Worm (Caenorhabditis elegans): ENCODE results near the gene lgc-49.
A peak's percentile ranks its signal among the peaks of the same experiment; 100 is the strongest.

The lgc-49 gene

ce11 chrV:11174663-11175062 lies 16.4 kb upstream of the lgc-49 start:
- TF ChIP-seq unc-62 (GFP tag; optimal IDR thresholded peaks at IDR 0.05), result no peak
- no peak for TF ChIP-seq zip-4 (GFP tag; optimal IDR thresholded peaks at IDR 0.05)
- peak; percentile 41 for TF ChIP-seq nhr-19 (GFP tag; conservative IDR thresholded peaks at IDR 0.05)
- peak; percentile 61 for TF ChIP-seq rnt-1 (tag; optimal IDR thresholded peaks at IDR 0.05)
- TF ChIP-seq fkh-10 (GFP tag; optimal IDR thresholded peaks at IDR 0.05), result no peak
- TF ChIP-seq sptf-1 (tag; optimal IDR thresholded peaks at IDR 0.05), result no peak
- TF ChIP-seq vab-15 (tag; optimal IDR thresholded peaks at IDR 0.05), result no peak
- no peak for TF ChIP-seq Y116A8C.19 (tag; optimal IDR thresholded peaks at IDR 0.05; ENCODE audit: borderline replicate concordance)
- TF ChIP-seq zag-1 (tag; optimal IDR thresholded peaks at IDR 0.05), result no peak
- TF ChIP-seq C16A3.4 (tag; optimal IDR thresholded peaks at IDR 0.05), result no peak
- no peak for TF ChIP-seq nhr-84 (tag; optimal IDR thresholded peaks at IDR 0.05)
- TF ChIP-seq fkh-8 (tag; optimal IDR thresholded peaks at IDR 0.05), result no peak
- TF ChIP-seq aly-2 (tag; optimal IDR thresholded peaks at IDR 0.05), result no peak
- no peak for TF ChIP-seq ceh-63 (GFP tag; optimal IDR thresholded peaks at IDR 0.05)
- TF ChIP-seq lin-14 (GFP tag; optimal IDR thresholded peaks at IDR 0.05), result peak; percentile 34
- TF ChIP-seq snu-23 (GFP tag; optimal IDR thresholded peaks at IDR 0.05), result peak; percentile 53
- TF ChIP-seq ceh-88 (GFP tag; IDR thresholded peaks at IDR 0.05), result no peak
- no peak for TF ChIP-seq nhr-12 (tag; optimal IDR thresholded peaks at IDR 0.05)
- peak in 1 of 2 experiments; percentile 2 for TF ChIP-seq efl-1 (optimal IDR thresholded peaks at IDR 0.05)
- TF ChIP-seq efl-1 (GFP tag; optimal IDR thresholded peaks at IDR 0.05 in 1 of 2), result peak in 1 of 2 experiments; percentile 94
- no peak for TF ChIP-seq C04F5.9 (tag; optimal IDR thresholded peaks at IDR 0.05)
- no peak for TF ChIP-seq skn-1 (tag; optimal IDR thresholded peaks at IDR 0.05)
- TF ChIP-seq hlh-17 (GFP tag; optimal IDR thresholded peaks at IDR 0.05; ENCODE audit: borderline replicate concordance), result no peak
- TF ChIP-seq snpc-4 (tag; optimal IDR thresholded peaks at IDR 0.05), result peak; percentile 93
- TF ChIP-seq tbx-2 (tag; optimal IDR thresholded peaks at IDR 0.05), result no peak
- peak; percentile 25 for TF ChIP-seq nhr-47 (tag; optimal IDR thresholded peaks at IDR 0.05)
- no peak for TF ChIP-seq ets-5 (GFP tag; IDR thresholded peaks at IDR 0.05)
- no peak for TF ChIP-seq ztf-4 (tag; optimal IDR thresholded peaks at IDR 0.05)
- TF ChIP-seq hlh-4 (tag; optimal IDR thresholded peaks at IDR 0.05), result no peak
- TF ChIP-seq nhr-77 (tag; optimal IDR thresholded peaks at IDR 0.05), result no peak
- no peak for TF ChIP-seq egl-13 (tag; optimal IDR thresholded peaks at IDR 0.05)
- TF ChIP-seq alr-1 (tag; optimal IDR thresholded peaks at IDR 0.05; ENCODE audit: borderline replicate concordance), result no peak
- peak; percentile 44 for TF ChIP-seq nhr-71 (tag; optimal IDR thresholded peaks at IDR 0.05)
- TF ChIP-seq fos-1 (tag; optimal IDR thresholded peaks at IDR 0.05), result no peak
- TF ChIP-seq egl-27 (tag; optimal IDR thresholded peaks at IDR 0.05), result no peak
- TF ChIP-seq unc-30 (tag; optimal IDR thresholded peaks at IDR 0.05), result no peak
- TF ChIP-seq nhr-20 (tag; optimal IDR thresholded peaks at IDR 0.05), result no peak
- peak; percentile 23 for TF ChIP-seq nhr-90 (tag; optimal IDR thresholded peaks at IDR 0.05; ENCODE audit: poor library complexity)
- TF ChIP-seq tlp-1 (tag; optimal IDR thresholded peaks at IDR 0.05), result no peak
- TF ChIP-seq F16B12.6 (tag; optimal IDR thresholded peaks at IDR 0.05), result no peak
- no peak for TF ChIP-seq nhr-11 (tag; optimal IDR thresholded peaks at IDR 0.05)
- peak in 1 of 2 experiments; percentile 32 for TF ChIP-seq lin-35 (GFP tag; optimal IDR thresholded peaks at IDR 0.05)
- TF ChIP-seq swsn-7 (tag; optimal IDR thresholded peaks at IDR 0.05), result peak; percentile 5
- no peak for TF ChIP-seq nhr-28 (tag; optimal IDR thresholded peaks at IDR 0.05)
- TF ChIP-seq lsy-2 (tag; optimal IDR thresholded peaks at IDR 0.05), result peak in 1 of 2 experiments; percentile 8
- TF ChIP-seq ceh-82 (tag; optimal IDR thresholded peaks at IDR 0.05), result no peak
- no peak for TF ChIP-seq grh-1 (GFP tag; IDR thresholded peaks at IDR 0.05)
- no peak for TF ChIP-seq fkh-4 (tag; optimal IDR thresholded peaks at IDR 0.05; ENCODE audit: borderline replicate concordance)

All from whole organism, L1 larva.